Fruit fly (Drosophila melanogaster) S2 (cell line): ENCODE results near the gene CG42591.

Experiments
- CG8478 ChIP-seq: fragments of >200 bp; optimal IDR thresholded peaks from 2 replicates; lab custom pipeline; 2018
- CTCF ChIP-seq, 2 experiments: fragments of >200 bp; optimal IDR thresholded peaks; 2 replicates each; lab custom pipeline; 2018

DNA sequence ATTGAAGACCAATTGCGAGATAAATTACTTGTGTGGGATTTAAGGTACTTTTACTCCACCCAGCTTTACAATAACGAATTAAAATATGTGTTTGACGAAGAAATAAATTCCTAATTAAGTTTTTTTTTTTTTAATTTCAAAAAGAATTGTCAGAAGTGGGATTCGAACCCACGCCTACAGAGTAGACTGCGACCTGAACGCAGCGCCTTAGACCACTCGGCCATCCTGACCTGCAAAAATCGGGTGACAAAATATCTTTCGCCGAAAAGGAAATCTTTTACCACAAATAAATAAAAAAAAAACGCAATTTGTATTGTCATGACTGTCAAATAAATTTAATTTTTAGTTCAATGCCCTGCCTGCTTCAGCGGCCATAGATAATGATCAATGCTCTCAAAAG, 1.7 kb downstream of the CG42591 start:
- TF ChIP-seq CG8478 (lab: Kevin White, UChicago) (no peak), CTCF (optimal IDR thresholded peaks at IDR 0.05; lab: Kevin White, UChicago) (no peak)
